Worm (Caenorhabditis elegans): ENCODE results near the gene zmp-1.
A peak's percentile ranks its signal among the peaks of the same experiment; 100 is the strongest.

Gene zmp-1

ce11 chrIII:5951589-5952378 is 19.0 kb upstream of the zmp-1 start (continued):
- TF ChIP-seq unc-30 (tag; optimal IDR thresholded peaks at IDR 0.05), result no peak
- peak in 1 of 3 experiments; percentile 12 for TF ChIP-seq ceh-82 (tag; optimal IDR thresholded peaks at IDR 0.05)
- peak; percentile 13 for TF ChIP-seq fkh-8 (tag; optimal IDR thresholded peaks at IDR 0.05)
- peak; percentile 34 to 52 for TF ChIP-seq lsy-2 (tag; optimal IDR thresholded peaks at IDR 0.05)

- TF ChIP-seq lin-35 (GFP tag; optimal IDR thresholded peaks at IDR 0.05) (peak in 1 of 2 experiments; percentile 48), rnt-1 (tag; optimal IDR thresholded peaks at IDR 0.05) (peak; percentile 1), efl-1 (optimal IDR thresholded peaks at IDR 0.05) (no peak), efl-1 (GFP tag; optimal IDR thresholded peaks at IDR 0.05 in 1 of 2) (peak in 1 of 2 experiments; percentile 68), xbp-1 (tag; optimal IDR thresholded peaks at IDR 0.05) (no peak), mef-2 (tag; optimal IDR thresholded peaks at IDR 0.05) (no peak), zag-1 (tag; optimal IDR thresholded peaks at IDR 0.05) (no peak)
Observed at ce11 chrIII:5950756-5951345, 18.1 kb upstream of the zmp-1 start.

ce11 chrIII:5949817-5950216 is 17.1 kb upstream of the zmp-1 start:
- TF ChIP-seq mdl-1 (tag; optimal IDR thresholded peaks at IDR 0.05) (peak in 1 of 2 experiments; percentile 14), nhr-84 (tag; optimal IDR thresholded peaks at IDR 0.05) (no peak), sptf-1 (tag; optimal IDR thresholded peaks at IDR 0.05) (no peak), swsn-7 (tag; optimal IDR thresholded peaks at IDR 0.05) (peak; percentile 37), pax-3 (tag; optimal IDR thresholded peaks at IDR 0.05) (no peak), mep-1 (tag; optimal IDR thresholded peaks at IDR 0.05) (no peak), sup-37 (GFP tag; optimal IDR thresholded peaks at IDR 0.05) (no peak), lin-15B (tag; optimal IDR thresholded peaks at IDR 0.05) (no peak), nhr-19 (GFP tag; conservative IDR thresholded peaks at IDR 0.05) (peak; percentile 66), zip-4 (GFP tag; optimal IDR thresholded peaks at IDR 0.05) (no peak), lin-14 (GFP tag; optimal IDR thresholded peaks at IDR 0.05) (peak; percentile 87), vab-15 (tag; optimal IDR thresholded peaks at IDR 0.05) (no peak), ceh-8 (GFP tag; optimal IDR thresholded peaks at IDR 0.05) (no peak), unc-30 (tag; optimal IDR thresholded peaks at IDR 0.05) (no peak), Y116A8C.19 (tag; optimal IDR thresholded peaks at IDR 0.05; ENCODE audit: borderline replicate concordance) (no peak), ceh-82 (tag; optimal IDR thresholded peaks at IDR 0.05) (peak in 2 of 3 experiments; percentile 12 to 50), elt-3 (tag; optimal IDR thresholded peaks at IDR 0.05) (no peak), irx-1 (tag; optimal IDR thresholded peaks at IDR 0.05) (no peak), alr-1 (tag; optimal IDR thresholded peaks at IDR 0.05; ENCODE audit: borderline replicate concordance) (no peak), aha-1 (tag; optimal IDR thresholded peaks at IDR 0.05) (no peak), lir-3 (tag; optimal IDR thresholded peaks at IDR 0.05; ENCODE audit: poor library complexity) (no peak), fos-1 (tag; optimal IDR thresholded peaks at IDR 0.05) (no peak), fkh-10 (GFP tag; optimal IDR thresholded peaks at IDR 0.05) (peak; percentile 81), lin-13 (GFP tag; optimal IDR thresholded peaks at IDR 0.05) (no peak), ztf-11 (tag; optimal IDR thresholded peaks at IDR 0.05) (no peak), lsy-2 (tag; optimal IDR thresholded peaks at IDR 0.05) (peak in 1 of 2 experiments; percentile 60), nhr-11 (tag; optimal IDR thresholded peaks at IDR 0.05) (no peak), nhr-28 (tag; optimal IDR thresholded peaks at IDR 0.05) (no peak), ces-1 (GFP tag; optimal IDR thresholded peaks at IDR 0.05) (no peak), nhr-20 (tag; optimal IDR thresholded peaks at IDR 0.05) (no peak), hlh-17 (GFP tag; optimal IDR thresholded peaks at IDR 0.05; ENCODE audit: borderline replicate concordance) (no peak), snpc-4 (tag; optimal IDR thresholded peaks at IDR 0.05) (no peak), fkh-4 (tag; optimal IDR thresholded peaks at IDR 0.05; ENCODE audit: borderline replicate concordance) (no peak), ets-5 (GFP tag; IDR thresholded peaks at IDR 0.05) (no peak), lin-39 (tag; optimal IDR thresholded peaks at IDR 0.05) (no peak), snu-23 (GFP tag; optimal IDR thresholded peaks at IDR 0.05) (peak; percentile 17), pag-3 (tag; optimal IDR thresholded peaks at IDR 0.05; ENCODE audit: borderline replicate concordance, insufficient read depth) (no peak), unc-98 (GFP tag; IDR thresholded peaks at IDR 0.05) (no peak), pqm-1 (tag; optimal IDR thresholded peaks at IDR 0.05) (no peak)

Measured in whole organism, L1 larva.